Comparison of ENCODE assay signal across 3 worm cellular contexts in the genomic region with DNA sequence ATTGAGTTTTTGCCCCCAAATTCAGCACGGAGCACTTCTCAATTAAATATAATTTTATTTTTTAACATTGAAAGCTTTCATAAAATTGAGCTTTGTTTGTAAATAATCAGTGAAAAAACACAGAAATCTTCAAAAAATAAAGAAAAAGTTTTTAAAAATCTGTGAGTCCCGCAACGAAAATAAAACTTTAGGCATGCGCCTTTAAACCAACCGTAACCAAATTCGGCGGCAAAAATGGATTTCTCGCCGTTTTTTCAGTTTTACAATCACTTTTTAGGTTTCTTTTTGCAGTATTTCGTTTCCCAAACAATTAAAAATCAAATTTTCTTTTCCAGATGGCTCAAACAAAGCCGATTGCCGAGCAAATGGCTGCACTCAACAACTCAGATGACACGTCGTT.
TF ChIP-seq lines count a peak whose summit lies in the region.

A gene (plus strand): TSS at position 336 of the 400 bp plus-strand sequence.

TF ChIP-seq in whole organism, L4 larva, 104 proteins besides CTCF, POLR2A, EP300 and RAD21:
- TF ChIP-seq ctbp-1 (GFP tag; IDR thresholded peaks at IDR 0.05; lab: Robert Waterston, UW) (no peak), ceh-28 (tag; optimal IDR thresholded peaks at IDR 0.05; lab: Kevin White, UChicago) (no peak), unc-130 (GFP tag; optimal IDR thresholded peaks at IDR 0.05; lab: Kevin White, UChicago) (peak; percentile 17), hif-1 (tag; optimal IDR thresholded peaks at IDR 0.05; lab: Kevin White, UChicago) (no peak), madf-9 (GFP tag; conservative IDR thresholded peaks at IDR 0.05; lab: Robert Waterston, UW) (no peak), F49E8.2 (tag; optimal IDR thresholded peaks at IDR 0.05; lab: Kevin White, UChicago; ENCODE audit: borderline replicate concordance) (peak; percentile 61), ZK546.5 (tag; optimal IDR thresholded peaks at IDR 0.05; lab: Kevin White, UChicago) (no peak), lin-38 (GFP tag; IDR thresholded peaks at IDR 0.05; lab: Robert Waterston, UW) (peak; percentile 53; the same call in 1 of the 2 replicates)

TF ChIP-seq in whole organism, mixed stage, embryonic, 35 proteins besides CTCF, POLR2A, EP300 and RAD21:
- TF ChIP-seq elt-1 (tag; optimal IDR thresholded peaks at IDR 0.05; lab: Kevin White, UChicago; ENCODE audit: borderline replicate concordance, insufficient read depth) (peak; percentile 36), snpc-4 (tag; optimal IDR thresholded peaks at IDR 0.05; lab: Kevin White, UChicago) (no peak)

TF ChIP-seq in whole organism, young adult, 124 proteins besides CTCF, POLR2A, EP300 and RAD21:
- no peak for TF ChIP-seq let-607 (tag; optimal IDR thresholded peaks at IDR 0.05; lab: Kevin White, UChicago)
- TF ChIP-seq ets-4 (GFP tag; optimal IDR thresholded peaks at IDR 0.05; lab: Kevin White, UChicago): no peak
- peak; percentile 92 for TF ChIP-seq F33H1.4 (GFP tag; IDR thresholded peaks at IDR 0.05; lab: Robert Waterston, UW)
- TF ChIP-seq akir-1 (GFP tag; optimal IDR thresholded peaks at IDR 0.05; lab: Kevin White, UChicago): no peak
- peak; percentile 90 for TF ChIP-seq him-1 (tag; optimal IDR thresholded peaks at IDR 0.05; lab: Kevin White, UChicago)
- TF ChIP-seq atf-7 (tag; optimal IDR thresholded peaks at IDR 0.05; lab: Kevin White, UChicago): no peak
- peak; percentile 85 for TF ChIP-seq D2030.7 (GFP tag; IDR thresholded peaks at IDR 0.05; lab: Robert Waterston, UW)
- TF ChIP-seq ceh-100 (GFP tag; IDR thresholded peaks at IDR 0.05; lab: Robert Waterston, UW): no peak
- peak in 1 of 2 experiments; percentile 24 for TF ChIP-seq rec-8 (tag; optimal IDR thresholded peaks at IDR 0.05; lab: Kevin White, UChicago)
- no peak for TF ChIP-seq hmg-1.2 (GFP tag; IDR thresholded peaks at IDR 0.05; lab: Robert Waterston, UW)
- TF ChIP-seq B0035.1 (tag; optimal IDR thresholded peaks at IDR 0.05; lab: Kevin White, UChicago): no peak
- peak; percentile 96 for TF ChIP-seq madf-6 (GFP tag; IDR thresholded peaks at IDR 0.05; lab: Robert Waterston, UW)
- TF ChIP-seq gei-17 (GFP tag; optimal IDR thresholded peaks at IDR 0.05; lab: Kevin White, UChicago): no peak
- no peak for TF ChIP-seq ztf-25 (GFP tag; IDR thresholded peaks at IDR 0.05; lab: Robert Waterston, UW)
- TF ChIP-seq attf-5 (GFP tag; optimal IDR thresholded peaks at IDR 0.05; lab: Kevin White, UChicago): no peak
- no peak for TF ChIP-seq F52B5.7 (tag; optimal IDR thresholded peaks at IDR 0.05; lab: Kevin White, UChicago)
- TF ChIP-seq lin-54 (GFP tag; optimal IDR thresholded peaks at IDR 0.05; lab: Kevin White, UChicago): peak; percentile 79
- no peak for TF ChIP-seq nhr-80 (tag; optimal IDR thresholded peaks at IDR 0.05; lab: Kevin White, UChicago)
- TF ChIP-seq sptf-2 (GFP tag; optimal IDR thresholded peaks at IDR 0.05; lab: Kevin White, UChicago): no peak
- TF ChIP-seq ccch-3 (GFP tag; optimal IDR thresholded peaks at IDR 0.05; lab: Kevin White, UChicago): no peak
- peak; percentile 100 for TF ChIP-seq efl-1 (GFP tag; optimal IDR thresholded peaks at IDR 0.05; lab: Kevin White, UChicago)
- TF ChIP-seq ztf-3 (GFP tag; optimal IDR thresholded peaks at IDR 0.05; lab: Kevin White, UChicago): no peak
- TF ChIP-seq mel-28 (tag; optimal IDR thresholded peaks at IDR 0.05; lab: Kevin White, UChicago; ENCODE audit: borderline replicate concordance): no peak
- no peak for TF ChIP-seq somi-1 (GFP tag; optimal IDR thresholded peaks at IDR 0.05; lab: Kevin White, UChicago)
- TF ChIP-seq snpc-4 (GFP tag; optimal IDR thresholded peaks at IDR 0.05; lab: Kevin White, UChicago): peak; percentile 75
- TF ChIP-seq snpc-4 (tag; optimal IDR thresholded peaks at IDR 0.05; lab: Kevin White, UChicago): no peak
- TF ChIP-seq snpc-1.3 (tag; optimal IDR thresholded peaks at IDR 0.05; lab: Kevin White, UChicago; ENCODE audit: insufficient read depth): no peak
- TF ChIP-seq lsy-27 (tag; optimal IDR thresholded peaks at IDR 0.05; lab: Kevin White, UChicago; ENCODE audit: borderline replicate concordance, insufficient read depth): no peak
- TF ChIP-seq nfyb-1 (GFP tag; IDR thresholded peaks at IDR 0.05; lab: Robert Waterston, UW): no peak
- 0 out of 2 replicates have a peak, but pooled peaks have one; percentile 12 for TF ChIP-seq Y95B8A.8 (GFP tag; IDR thresholded peaks at IDR 0.05; lab: Robert Waterston, UW)
- no peak for TF ChIP-seq hmg-20 (GFP tag; IDR thresholded peaks at IDR 0.05; lab: Robert Waterston, UW)
- TF ChIP-seq madf-8 (GFP tag; conservative IDR thresholded peaks at IDR 0.05; lab: Robert Waterston, UW): peak; percentile 78
- TF ChIP-seq lin-35 (GFP tag; optimal IDR thresholded peaks at IDR 0.05; lab: Kevin White, UChicago): peak in 2 of 3 experiments; percentile 19 to 68
- TF ChIP-seq snpc-3.4 (tag; optimal IDR thresholded peaks at IDR 0.05; lab: Kevin White, UChicago): peak; percentile 30
- no peak for TF ChIP-seq ZK185.1 (tag; optimal IDR thresholded peaks at IDR 0.05; lab: Kevin White, UChicago; ENCODE audit: poor library complexity, severe bottlenecking)
- peak; percentile 65; the same call in 1 of the 2 replicates for TF ChIP-seq hsf-1 (GFP tag; IDR thresholded peaks at IDR 0.05; lab: Robert Waterston, UW)
- TF ChIP-seq ceh-58 (GFP tag; IDR thresholded peaks at IDR 0.05; lab: Robert Waterston, UW): no peak
- TF ChIP-seq B0019.2 (GFP tag; conservative IDR thresholded peaks at IDR 0.05; lab: Robert Waterston, UW): 0 out of 2 replicates have a peak, but pooled peaks have one; percentile 7
- TF ChIP-seq ceh-91 (GFP tag; IDR thresholded peaks at IDR 0.05; lab: Robert Waterston, UW): peak; percentile 86
- TF ChIP-seq egrh-3 (GFP tag; IDR thresholded peaks at IDR 0.05; lab: Robert Waterston, UW): no peak
- TF ChIP-seq F37B4.10 (GFP tag; IDR thresholded peaks at IDR 0.05; lab: Robert Waterston, UW): no peak
- TF ChIP-seq tlf-1 (GFP tag; optimal IDR thresholded peaks at IDR 0.05; lab: Kevin White, UChicago): peak; percentile 43
- TF ChIP-seq F23B12.7 (tag; optimal IDR thresholded peaks at IDR 0.05; lab: Kevin White, UChicago; ENCODE audit: insufficient read depth): no peak
- TF ChIP-seq tbx-9 (tag; optimal IDR thresholded peaks at IDR 0.05; lab: Kevin White, UChicago; ENCODE audit: borderline replicate concordance): no peak
- peak; percentile 95 for TF ChIP-seq lsl-1 (GFP tag; optimal IDR thresholded peaks at IDR 0.05; lab: Kevin White, UChicago)
- TF ChIP-seq ztf-6 (GFP tag; IDR thresholded peaks at IDR 0.05; lab: Robert Waterston, UW): no peak
- no peak for TF ChIP-seq bed-1 (GFP tag; IDR thresholded peaks at IDR 0.05; lab: Robert Waterston, UW)
- TF ChIP-seq T07F8.4 (tag; optimal IDR thresholded peaks at IDR 0.05; lab: Kevin White, UChicago): no peak
- no peak for TF ChIP-seq mes-4 (tag; optimal IDR thresholded peaks at IDR 0.05; lab: Kevin White, UChicago)
- peak; percentile 59 for TF ChIP-seq F49E8.2 (tag; optimal IDR thresholded peaks at IDR 0.05; lab: Kevin White, UChicago; ENCODE audit: insufficient read depth)
- no peak for TF ChIP-seq C06A6.2 (GFP tag; conservative IDR thresholded peaks at IDR 0.05; lab: Robert Waterston, UW)
- no peak for TF ChIP-seq repo-1 (tag; optimal IDR thresholded peaks at IDR 0.05; lab: Kevin White, UChicago)
- TF ChIP-seq C17E4.6 (GFP tag; IDR thresholded peaks at IDR 0.05; lab: Robert Waterston, UW): no peak
- peak; percentile 94 for TF ChIP-seq dpl-1 (GFP tag; optimal IDR thresholded peaks at IDR 0.05; lab: Kevin White, UChicago)
- TF ChIP-seq F57C9.4 (tag; optimal IDR thresholded peaks at IDR 0.05; lab: Kevin White, UChicago): no peak
- no peak for TF ChIP-seq F57A8.1 (GFP tag; optimal IDR thresholded peaks at IDR 0.05; lab: Kevin White, UChicago)
- no peak for TF ChIP-seq nhr-90 (tag; optimal IDR thresholded peaks at IDR 0.05; lab: Kevin White, UChicago)
- TF ChIP-seq mcd-1 (GFP tag; IDR thresholded peaks at IDR 0.05; lab: Robert Waterston, UW): peak; percentile 44; the same call in 1 of the 2 replicates
- no peak for TF ChIP-seq lin-40 (tag; optimal IDR thresholded peaks at IDR 0.05; lab: Kevin White, UChicago)
- no peak for TF ChIP-seq dox-1 (GFP tag; IDR thresholded peaks at IDR 0.05; lab: Robert Waterston, UW)
- TF ChIP-seq tbp1 (GFP tag; optimal IDR thresholded peaks at IDR 0.05; lab: Kevin White, UChicago): no peak
- peak; percentile 94 for TF ChIP-seq xnd-1 (tag; optimal IDR thresholded peaks at IDR 0.05; lab: Kevin White, UChicago)
TF ChIP-seq in whole organism, young adult: peak in this region for 21.
